Fruit fly (Drosophila melanogaster) whole organism, prepupa: ENCODE results near the gene Miga.

Experiments used
- Blimp-1 ChIP-seq: fragments of 200-800 bp; sonication (Bioruptor generic); optimal IDR thresholded peaks from 3 replicates; lab custom pipeline; 2017; ENCODE audit warnings: missing biosample characterization, missing genetic modification characterization, mild to moderate bottlenecking, moderate library complexity, missing genetic modification reagents
- CG10669 ChIP-seq: fragments of 200-800 bp; sonication (Bioruptor generic); optimal IDR thresholded peaks from 3 replicates; lab custom pipeline; 2018; ENCODE audit warnings: missing biosample characterization, mild to moderate bottlenecking, missing genetic modification characterization, moderate library complexity
- CG11762 ChIP-seq: fragments of 200-800 bp; sonication (Bioruptor generic); optimal IDR thresholded peaks from 3 replicates; lab custom pipeline; 2016; ENCODE audit warnings: missing biosample characterization, missing genetic modification characterization; ENCODE audit not compliant: insufficient read depth
- CG15336 ChIP-seq: fragments of 200-800 bp; sonication (Bioruptor generic); IDR thresholded peaks from 2 replicates; pipeline ENCODE4 v1.3.6; 2022; ENCODE audit warnings: missing biosample characterization, missing genetic modification characterization
- CG1621 ChIP-seq: fragments of 200-800 bp; sonication (Bioruptor generic); optimal IDR thresholded peaks from 3 replicates; lab custom pipeline; 2018; ENCODE audit warnings: missing biosample characterization, mild to moderate bottlenecking, missing genetic modification characterization
- CG3032 ChIP-seq: fragments of 200-800 bp; optimal IDR thresholded peaks from 2 replicates; lab custom pipeline; 2019; ENCODE audit warnings: missing biosample characterization, mild to moderate bottlenecking, missing genetic modification characterization, moderate library complexity
- CG32006 ChIP-seq: fragments of 200-800 bp; sonication (Bioruptor generic); optimal IDR thresholded peaks from 3 replicates; lab custom pipeline; 2017; ENCODE audit warnings: missing biosample characterization, mild to moderate bottlenecking, missing genetic modification characterization
- CG3919 ChIP-seq: fragments of 200-800 bp; sonication (Bioruptor generic); optimal IDR thresholded peaks from 3 replicates; lab custom pipeline; 2016; ENCODE audit warnings: missing biosample characterization, missing genetic modification characterization
- CG6163 ChIP-seq: fragments of 200-800 bp; sonication (Bioruptor generic); IDR thresholded peaks from 3 replicates; pipeline ENCODE4 v1.3.6; 2022; ENCODE audit warnings: missing biosample characterization, missing genetic modification characterization
- CG6854 ChIP-seq: fragments of 200-800 bp; sonication (Bioruptor generic); optimal IDR thresholded peaks from 2 replicates; lab custom pipeline; 2017; ENCODE audit warnings: missing biosample characterization, mild to moderate bottlenecking, missing genetic modification characterization
- CG7368 ChIP-seq: fragments of 200-800 bp; sonication (Bioruptor generic); optimal IDR thresholded peaks from 3 replicates; lab custom pipeline; 2016; ENCODE audit warnings: missing biosample characterization, missing genetic modification characterization
- CG8632 ChIP-seq: fragments of 200-800 bp; sonication (Bioruptor generic); optimal IDR thresholded peaks from 3 replicates; lab custom pipeline; 2016; ENCODE audit warnings: missing biosample characterization, missing genetic modification characterization
- Eip78C ChIP-seq: fragments of 200-800 bp; sonication (Bioruptor generic); peaks from one replicate; lab custom pipeline; 2016; ENCODE audit warnings: missing biosample characterization, missing genetic modification characterization
- Eip93F ChIP-seq: fragments of 200-800 bp; sonication (Bioruptor generic); optimal IDR thresholded peaks from 2 replicates; lab custom pipeline; 2016; ENCODE audit warnings: missing biosample characterization, mild to moderate bottlenecking, missing genetic modification characterization
- Ets21C ChIP-seq: fragments of 200-800 bp; sonication (Bioruptor generic); optimal IDR thresholded peaks from 3 replicates; lab custom pipeline; 2016; ENCODE audit warnings: missing biosample characterization, missing genetic modification characterization
- Ets96B ChIP-seq: fragments of 200-800 bp; optimal IDR thresholded peaks from 2 replicates; lab custom pipeline; 2019; ENCODE audit warnings: missing biosample characterization, mild to moderate bottlenecking, missing genetic modification characterization, moderate library complexity
- Hr4 ChIP-seq: fragments of 200-800 bp; sonication (Bioruptor generic); optimal IDR thresholded peaks from 3 replicates; lab custom pipeline; 2016; ENCODE audit warnings: missing biosample characterization, missing genetic modification characterization
- Lpt ChIP-seq: fragments of 200-800 bp; sonication (Bioruptor generic); optimal IDR thresholded peaks from 3 replicates; lab custom pipeline; 2016; ENCODE audit warnings: missing biosample characterization, missing genetic modification characterization
- Met ChIP-seq: fragments of 200-800 bp; sonication (Bioruptor generic); optimal IDR thresholded peaks from 3 replicates; lab custom pipeline; 2016; ENCODE audit warnings: missing biosample characterization, missing genetic modification characterization
- OdsH ChIP-seq: fragments of 200-800 bp; sonication (Bioruptor generic); optimal IDR thresholded peaks from 3 replicates; lab custom pipeline; 2016; ENCODE audit warnings: missing biosample characterization, missing genetic modification characterization
- Sox15 ChIP-seq: fragments of 200-800 bp; sonication (Bioruptor generic); optimal IDR thresholded peaks from 3 replicates; lab custom pipeline; 2016; ENCODE audit warnings: missing biosample characterization, missing genetic modification characterization
- acj6 ChIP-seq: fragments of 200-800 bp; sonication (Bioruptor generic); optimal IDR thresholded peaks from 3 replicates; lab custom pipeline; 2016; ENCODE audit warnings: missing biosample characterization, missing genetic modification characterization
- dsx ChIP-seq: fragments of 200-800 bp; optimal IDR thresholded peaks from 3 replicates; lab custom pipeline; 2019; ENCODE audit warnings: missing biosample characterization, mild to moderate bottlenecking, missing genetic modification characterization, moderate library complexity; ENCODE audit not compliant: poor library complexity, severe bottlenecking
- eg ChIP-seq: fragments of 200-800 bp; sonication (Bioruptor generic); IDR thresholded peaks from 3 replicates; pipeline ENCODE4 v1.3.6; 2022; ENCODE audit warnings: missing biosample characterization, missing genetic modification characterization
- esn ChIP-seq: fragments of 200-800 bp; sonication (Bioruptor generic); optimal IDR thresholded peaks from 2 replicates; lab custom pipeline; 2016; ENCODE audit warnings: missing biosample characterization, mild to moderate bottlenecking, missing genetic modification characterization, moderate library complexity
- fd59A ChIP-seq: fragments of 200-800 bp; sonication (Bioruptor generic); optimal IDR thresholded peaks from 2 replicates; lab custom pipeline; 2017; ENCODE audit warnings: missing biosample characterization, mild to moderate bottlenecking, missing genetic modification characterization, missing genetic modification reagents
- fkh ChIP-seq: fragments of 200-800 bp; sonication (Bioruptor generic); optimal IDR thresholded peaks from 3 replicates; lab custom pipeline; 2017; ENCODE audit warnings: missing biosample characterization, mild to moderate bottlenecking, missing genetic modification characterization, moderate library complexity
- net ChIP-seq: fragments of 200-800 bp; sonication (Bioruptor generic); optimal IDR thresholded peaks from 3 replicates; lab custom pipeline; 2016; ENCODE audit warnings: missing biosample characterization, missing genetic modification characterization
- ss ChIP-seq, 2 experiments: fragments of 200-800 bp; sonication (Bioruptor generic); optimal IDR thresholded peaks; 2 replicates in 1 of 2; 3 replicates in 1 of 2; lab custom pipeline; 2017 to 2018; ENCODE audit warnings: mild to moderate bottlenecking in 2 of 2, missing biosample characterization in 2 of 2, missing genetic modification characterization in 2 of 2, moderate library complexity in 1 of 2
- svp ChIP-seq: fragments of 200-800 bp; sonication (Bioruptor generic); peaks from one replicate; lab custom pipeline; 2016; ENCODE audit warnings: missing biosample characterization, missing genetic modification characterization
- topi ChIP-seq: fragments of 200-800 bp; sonication (Bioruptor generic); optimal IDR thresholded peaks from 3 replicates; lab custom pipeline; 2016; ENCODE audit warnings: missing biosample characterization, missing genetic modification characterization

The Miga gene

DNA sequence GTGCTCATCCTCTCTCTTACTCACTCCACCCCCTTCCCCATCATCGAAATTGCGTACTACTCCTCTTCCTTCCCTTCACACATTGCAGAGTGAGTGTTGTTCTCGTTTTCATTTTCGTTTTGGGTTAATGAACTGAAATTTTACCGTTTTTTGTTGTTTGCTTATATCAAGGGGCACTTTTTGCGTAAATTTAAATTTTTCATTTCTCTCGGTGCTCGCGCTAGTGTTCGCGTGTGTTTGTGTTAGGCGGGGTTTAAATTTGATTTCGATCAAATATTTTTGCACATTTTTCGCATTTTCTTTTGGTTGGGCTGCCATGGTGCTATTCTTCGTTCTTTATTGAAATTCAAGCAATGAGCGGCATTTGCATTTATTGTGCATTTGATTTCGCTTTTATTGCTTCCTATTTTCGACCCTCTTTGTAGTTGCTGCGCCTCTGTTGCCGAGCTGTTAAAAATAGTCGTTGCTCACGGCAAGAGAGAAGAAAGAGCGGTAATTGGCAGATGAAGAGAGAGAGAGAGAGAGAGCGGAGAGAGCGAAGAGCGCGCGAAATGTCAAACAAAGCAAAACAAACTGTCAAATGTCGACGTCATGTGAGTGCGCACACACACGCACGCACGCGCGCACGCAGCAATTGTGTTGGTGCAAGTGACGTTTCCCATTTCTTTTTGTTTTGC is 16.7 kb downstream of the Miga start (continued):
- TF ChIP-seq Met (GFP tag; lab: Kevin White, UChicago) (no peak), Lpt (GFP tag; lab: Kevin White, UChicago) (peak; percentile 50), CG6163 (GFP tag; lab: Robert Waterston, UW) (peak; percentile 90; the same call in 2 of the 3 replicates), Sox15 (GFP tag; lab: Kevin White, UChicago) (peak; percentile 17), Eip78C (GFP tag; lab: Kevin White, UChicago) (peak; percentile 82), CG3032 (tag; lab: Kevin White, UChicago) (peak; percentile 37), topi (GFP tag; lab: Kevin White, UChicago) (peak; percentile 37), acj6 (GFP tag; lab: Kevin White, UChicago) (no peak), Eip93F (GFP tag; lab: Kevin White, UChicago) (peak; percentile 25), esn (GFP tag; lab: Kevin White, UChicago) (peak; percentile 63), Ets96B (peak; percentile 60), net (peak; percentile 61), CG7368 (GFP tag; lab: Kevin White, UChicago) (peak; percentile 29)

DNA sequence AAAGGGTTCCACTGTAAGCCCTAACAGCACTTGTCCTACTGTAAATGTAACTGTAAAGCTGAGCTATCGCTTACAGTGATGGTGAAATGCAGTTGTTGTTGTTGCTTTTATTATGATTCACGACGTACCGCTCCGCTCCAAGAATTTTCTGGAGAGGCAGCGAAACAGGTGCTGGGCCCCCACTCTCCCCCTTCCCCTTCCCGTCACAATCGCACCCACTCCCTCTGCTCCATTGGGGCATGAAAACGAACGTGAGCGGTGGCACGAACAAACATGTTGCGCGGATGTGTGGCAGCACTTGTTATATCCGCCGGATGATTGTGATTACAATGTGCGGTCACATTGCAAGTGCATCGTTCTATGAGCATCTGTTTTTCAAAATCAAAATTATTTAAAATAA is 18.1 kb downstream of the Miga start:
- TF ChIP-seq fkh (GFP tag; lab: Kevin White, UChicago) (no peak), CG10669 (no peak), ss (GFP tag; optimal IDR thresholded peaks at IDR 0.05; lab: Kevin White, UChicago) (peak; percentile 4 to 43), Blimp-1 (GFP tag; lab: Kevin White, UChicago) (peak; percentile 21)

DNA sequence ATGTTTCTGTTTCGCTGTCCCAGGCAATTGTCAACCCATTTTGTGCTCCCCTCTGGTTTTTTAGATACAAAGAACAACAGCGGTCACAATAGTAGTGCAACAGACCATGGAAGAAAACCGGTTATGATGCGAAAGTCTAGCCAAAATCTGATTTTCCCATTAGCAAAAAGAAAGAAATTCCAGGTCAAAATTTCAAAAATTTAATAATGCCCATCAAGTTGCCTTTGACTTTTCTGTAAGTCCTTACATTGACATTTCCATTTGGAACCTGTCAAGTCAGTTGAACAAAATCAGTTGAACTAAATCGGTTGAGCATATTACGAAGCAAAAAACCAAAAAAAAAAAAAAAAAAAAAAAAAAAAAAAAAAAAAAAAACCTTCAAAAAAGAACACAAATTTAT is 20.7 kb downstream of the Miga start:
- TF ChIP-seq fd59A (GFP tag; lab: Kevin White, UChicago) (no peak), ss (GFP tag; optimal IDR thresholded peaks at IDR 0.05; lab: Kevin White, UChicago) (no peak), CG11762 (GFP tag; lab: Kevin White, UChicago) (no peak), OdsH (GFP tag; lab: Kevin White, UChicago) (peak; percentile 3), Eip78C (GFP tag; lab: Kevin White, UChicago) (peak; percentile 72), CG6854 (no peak), CG15336 (GFP tag; lab: Robert Waterston, UW) (peak; percentile 37; the same call in 1 of the 2 replicates), CG8632 (GFP tag; lab: Kevin White, UChicago) (peak; percentile 4), svp (peak; percentile 15), CG3919 (peak; percentile 22), acj6 (GFP tag; lab: Kevin White, UChicago) (peak; percentile 3), CG7368 (GFP tag; lab: Kevin White, UChicago) (no peak), CG32006 (GFP tag; lab: Kevin White, UChicago) (peak; percentile 17), dsx (GFP tag; lab: Kevin White, UChicago) (no peak), CG1621 (tag; lab: Kevin White, UChicago) (no peak), esn (GFP tag; lab: Kevin White, UChicago) (no peak), topi (GFP tag; lab: Kevin White, UChicago) (peak; percentile 10), Hr4 (no peak), eg (GFP tag; lab: Robert Waterston, UW) (no peak)
- TF ChIP-seq, all 60 proteins: peak for 9

DNA sequence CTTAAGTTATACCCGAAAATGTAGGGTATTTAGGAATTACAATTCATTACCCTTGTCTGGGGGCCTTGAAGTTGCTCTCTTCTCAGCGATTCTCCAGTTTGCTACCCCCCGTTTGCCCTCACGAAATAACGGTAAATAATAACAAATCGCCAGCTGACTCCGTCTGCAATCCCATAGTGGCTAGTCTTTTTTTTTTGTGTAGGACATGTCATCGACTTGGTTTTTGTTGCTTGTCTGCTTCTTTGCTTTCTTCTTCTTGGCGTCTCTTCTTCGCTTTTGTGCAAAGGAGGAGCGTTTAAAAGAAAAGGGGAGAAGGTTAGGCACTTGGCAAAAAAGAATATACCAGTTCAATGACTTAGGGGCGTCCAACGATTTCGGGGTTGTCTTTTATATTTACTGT is 21.4 kb downstream of the Miga start:
- peak; percentile 4 for TF ChIP-seq Met (GFP tag; lab: Kevin White, UChicago)
- TF ChIP-seq Ets21C (GFP tag; lab: Kevin White, UChicago) = no peak
- TF ChIP-seq Eip78C (GFP tag; lab: Kevin White, UChicago) = peak; percentile 74

DNA sequence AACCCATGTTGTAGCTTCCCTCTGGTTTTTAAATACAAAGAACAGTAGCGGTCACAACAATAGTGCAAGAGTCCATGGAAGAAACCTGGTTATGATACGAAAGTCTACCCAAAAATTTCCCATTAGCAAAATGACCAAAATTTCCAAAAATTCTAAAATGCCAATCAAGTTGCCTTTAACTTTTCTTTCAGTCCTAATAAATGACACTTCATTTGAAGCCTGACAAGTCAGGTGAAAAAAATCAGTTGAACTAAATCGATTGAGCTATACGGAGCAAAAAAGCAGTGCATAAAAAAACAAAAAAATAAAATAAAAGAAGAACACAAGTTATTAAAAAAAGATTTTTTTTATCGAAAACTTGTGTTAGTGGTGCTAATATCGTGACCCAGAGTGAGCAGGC is 22.0 kb downstream of the Miga start:
- TF ChIP-seq svp (peak; percentile 52), ss (GFP tag; optimal IDR thresholded peaks at IDR 0.05; lab: Kevin White, UChicago) (no peak), CG32006 (GFP tag; lab: Kevin White, UChicago) (peak; percentile 14)
